Worm (Caenorhabditis elegans): Measurements from ENCODE around the gene F41B4.2.

The F41B4.2 gene

ce11 chrX:6808640-6809039 lies 26.4 kb downstream of the F41B4.2 start (continued):
- TF ChIP-seq snpc-1.2 (GFP tag; IDR thresholded peaks at IDR 0.05) (no peak), nhr-237 (tag; optimal IDR thresholded peaks at IDR 0.05) (no peak), daf-16 (GFP tag; optimal IDR thresholded peaks at IDR 0.05) (no peak), daf-16 (tag; optimal IDR thresholded peaks at IDR 0.05) (peak; percentile 31), saeg-2 (GFP tag; IDR thresholded peaks at IDR 0.05) (no peak), unc-130 (GFP tag; optimal IDR thresholded peaks at IDR 0.05) (no peak), ceh-20 (GFP tag; IDR thresholded peaks at IDR 0.05) (no peak)

- no peak for TF ChIP-seq snpc-1.2 (GFP tag; IDR thresholded peaks at IDR 0.05)
- TF ChIP-seq unc-62 (GFP tag; optimal IDR thresholded peaks at IDR 0.05 in 1 of 2): peak in 1 of 2 experiments; percentile 97
- TF ChIP-seq unc-62 (tag; optimal IDR thresholded peaks at IDR 0.05): no peak
- TF ChIP-seq mep-1 (tag; optimal IDR thresholded peaks at IDR 0.05): no peak
- TF ChIP-seq mxl-2 (GFP tag; conservative IDR thresholded peaks at IDR 0.05): no peak
- TF ChIP-seq pha-4 (GFP tag; IDR thresholded peaks at IDR 0.05): no peak
- no peak for TF ChIP-seq pha-4 (tag; optimal IDR thresholded peaks at IDR 0.05)
- TF ChIP-seq aha-1 (tag): peak; percentile 7
- no peak for TF ChIP-seq fos-1 (tag; optimal IDR thresholded peaks at IDR 0.05)
- no peak for TF ChIP-seq pqm-1 (tag; optimal IDR thresholded peaks at IDR 0.05)
- TF ChIP-seq nhr-77 (tag; optimal IDR thresholded peaks at IDR 0.05): no peak
- no peak for TF ChIP-seq unc-130 (GFP tag; optimal IDR thresholded peaks at IDR 0.05)
- TF ChIP-seq ceh-28 (tag; optimal IDR thresholded peaks at IDR 0.05): no peak
Observed at ce11 chrX:6808239-6808638, 26.8 kb downstream of the F41B4.2 start.

- TF ChIP-seq nhr-10 (tag; optimal IDR thresholded peaks at IDR 0.05) (peak; percentile 2), zag-1 (tag; optimal IDR thresholded peaks at IDR 0.05) (no peak), nhr-48 (tag; optimal IDR thresholded peaks at IDR 0.05) (peak; percentile 36), Y105C5A.15 (GFP tag; IDR thresholded peaks at IDR 0.05) (no peak), nhr-77 (tag; optimal IDR thresholded peaks at IDR 0.05) (peak; percentile 6), unc-62 (GFP tag; optimal IDR thresholded peaks at IDR 0.05 in 1 of 2) (peak in 1 of 2 experiments; percentile 56), unc-62 (tag; optimal IDR thresholded peaks at IDR 0.05) (no peak), nhr-102 (tag; optimal IDR thresholded peaks at IDR 0.05) (peak; percentile 5), ceh-20 (GFP tag; IDR thresholded peaks at IDR 0.05) (no peak), F26F4.8 (GFP tag; conservative IDR thresholded peaks at IDR 0.05) (0 out of 2 replicates have a peak, but pooled peaks have one; percentile 38), nhr-28 (tag; optimal IDR thresholded peaks at IDR 0.05) (peak; percentile 85), hlh-11 (tag; optimal IDR thresholded peaks at IDR 0.05) (peak; percentile 70), T26A8.4 (GFP tag; IDR thresholded peaks at IDR 0.05) (0 out of 2 replicates have a peak, but pooled peaks have one; percentile 24), php-3 (GFP tag; IDR thresholded peaks at IDR 0.05) (0 out of 2 replicates have a peak, but pooled peaks have one; percentile 7), pqm-1 (tag; optimal IDR thresholded peaks at IDR 0.05) (peak; percentile 2), daf-16 (GFP tag; optimal IDR thresholded peaks at IDR 0.05) (no peak), daf-16 (tag; optimal IDR thresholded peaks at IDR 0.05) (peak; percentile 83), set-16 (GFP tag; IDR thresholded peaks at IDR 0.05) (no peak), mes-2 (tag; optimal IDR thresholded peaks at IDR 0.05; ENCODE audit: poor library complexity, severe bottlenecking) (peak; percentile 16), nhr-11 (tag; optimal IDR thresholded peaks at IDR 0.05) (peak; percentile 33), Y75B8A.6 (GFP tag; IDR thresholded peaks at IDR 0.05) (no peak), ctbp-1 (GFP tag; IDR thresholded peaks at IDR 0.05) (no peak), hlh-30 (tag; optimal IDR thresholded peaks at IDR 0.05; ENCODE audit: insufficient read depth) (peak; percentile 77), mdl-1 (tag; optimal IDR thresholded peaks at IDR 0.05) (peak in 1 of 2 experiments; percentile 51), mxl-2 (GFP tag; conservative IDR thresholded peaks at IDR 0.05) (peak; percentile 75; the same call in 1 of the 2 replicates), dve-1 (tag; optimal IDR thresholded peaks at IDR 0.05; ENCODE audit: insufficient read depth) (peak; percentile 63), T20F7.1 (GFP tag; optimal IDR thresholded peaks at IDR 0.05) (peak; percentile 44), dmd-6 (GFP tag; IDR thresholded peaks at IDR 0.05) (peak; percentile 52; the same call in 1 of the 2 replicates), aha-1 (tag) (peak; percentile 28), tra-1 (GFP tag; IDR thresholded peaks at IDR 0.05) (peak; percentile 39; the same call in 1 of the 2 replicates)
Observed at ce11 chrX:6807137-6807861, 27.8 kb downstream of the F41B4.2 start.

Data from whole organism, L4 larva.